Fruit fly (Drosophila melanogaster) whole organism: ENCODE measurements around the gene CG17221.

ENCODE experiments used
- CG8478 ChIP-seq: fragments of >200 bp; optimal IDR thresholded peaks from 2 replicates; lab custom pipeline; 2018; ENCODE audit warnings: inconsistent platforms
- pan ChIP-seq: fragments of >200 bp; optimal IDR thresholded peaks from 2 replicates; lab custom pipeline; 2017
- psq ChIP-seq: fragments of >200 bp; optimal IDR thresholded peaks from 2 replicates; lab custom pipeline; 2017

DNA sequence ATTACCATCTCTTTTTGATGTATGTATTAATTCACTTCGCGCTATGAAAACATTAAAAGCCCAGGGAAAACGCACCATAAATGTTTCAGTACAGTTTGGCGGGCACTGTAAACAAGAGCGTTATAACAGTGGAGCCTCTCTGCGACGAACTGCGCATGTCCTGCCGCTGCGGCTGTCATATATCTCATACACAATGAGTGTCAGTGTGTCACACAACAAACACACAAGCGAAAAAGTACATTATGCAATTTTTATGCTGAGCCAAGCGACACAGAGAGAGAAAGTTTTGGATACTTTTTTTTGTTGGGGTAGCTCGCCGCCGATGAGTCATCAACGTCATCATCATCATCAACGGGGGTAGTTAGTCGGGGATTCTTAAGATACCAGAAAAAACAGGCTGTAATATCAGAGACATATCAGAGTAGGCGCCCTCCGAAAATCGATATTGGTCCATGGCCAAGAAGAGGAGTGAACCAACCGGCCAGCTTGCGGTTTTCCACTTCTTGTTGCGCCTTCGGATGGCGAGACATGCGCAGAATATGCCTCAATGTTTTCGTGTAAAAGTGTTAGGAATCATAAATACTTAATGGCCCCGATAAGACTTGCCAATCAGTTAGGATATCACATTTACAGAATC lies 48.6 kb downstream of the CG17221 start:
- TF ChIP-seq psq (no peak), pan (lab: Kevin White, UChicago) (no peak), CG8478 (lab: Kevin White, UChicago) (no peak)
